Fruit fly (Drosophila melanogaster) whole organism, embryonic: ENCODE results near the gene Sec63.

ENCODE experiments used
- ATbp ChIP-seq: fragments of 200-800 bp; sonication (Bioruptor generic); optimal IDR thresholded peaks from 2 replicates; lab custom pipeline; 2017; ENCODE audit warnings: missing biosample characterization, mild to moderate bottlenecking, missing genetic modification characterization, missing genetic modification reagents
- CG1024 ChIP-seq: fragments of 200-800 bp; sonication (Bioruptor generic); IDR thresholded peaks from 2 replicates; pipeline ENCODE4 v1.3.6; 2022; ENCODE audit warnings: missing biosample characterization, missing genetic modification characterization
- CG10274 ChIP-seq: fragments of 200-800 bp; sonication (Bioruptor generic); optimal IDR thresholded peaks from 3 replicates; lab custom pipeline; 2017; ENCODE audit warnings: missing biosample characterization, mild to moderate bottlenecking, missing genetic modification characterization
- CG10959 ChIP-seq: fragments of 200-800 bp; sonication (Bioruptor generic); IDR thresholded peaks from 2 replicates; pipeline ENCODE4 v1.3.6; 2022; ENCODE audit warnings: missing biosample characterization, missing genetic modification characterization
- CG12104 ChIP-seq: fragments of 200-800 bp; sonication (Bioruptor generic); optimal IDR thresholded peaks from 3 replicates; lab custom pipeline; 2016; ENCODE audit warnings: missing biosample characterization, missing genetic modification characterization
- CG12299 ChIP-seq: fragments of 200-800 bp; sonication (Bioruptor generic); optimal IDR thresholded peaks from 2 replicates; lab custom pipeline; 2018; ENCODE audit warnings: missing biosample characterization, mild to moderate bottlenecking, missing genetic modification characterization
- CG1602 ChIP-seq: fragments of 200-800 bp; sonication (Bioruptor generic); optimal IDR thresholded peaks from 3 replicates; lab custom pipeline; 2016; ENCODE audit warnings: missing biosample characterization, missing genetic modification characterization
- CG1647 ChIP-seq: fragments of 200-800 bp; sonication (Bioruptor generic); optimal IDR thresholded peaks from 3 replicates; lab custom pipeline; 2016; ENCODE audit warnings: missing biosample characterization, missing genetic modification characterization
- CG16863 ChIP-seq: fragments of 200-800 bp; sonication (Bioruptor generic); optimal IDR thresholded peaks from 3 replicates; lab custom pipeline; 2016; ENCODE audit warnings: missing biosample characterization, missing genetic modification characterization
- CG17359 ChIP-seq: fragments of 200-800 bp; sonication (Bioruptor generic); optimal IDR thresholded peaks from 3 replicates; lab custom pipeline; 2018; ENCODE audit warnings: missing biosample characterization, mild to moderate bottlenecking, missing genetic modification characterization, moderate library complexity
- CG2120 ChIP-seq: fragments of 200-800 bp; sonication (Bioruptor generic); optimal IDR thresholded peaks from 3 replicates; lab custom pipeline; 2016; ENCODE audit warnings: missing biosample characterization, missing genetic modification characterization
- CG6791 ChIP-seq: fragments of 200-800 bp; sonication (Bioruptor generic); IDR thresholded peaks from 3 replicates; pipeline ENCODE4 v1.3.6; 2022; ENCODE audit warnings: missing biosample characterization, missing genetic modification characterization; ENCODE audit not compliant: partially characterized antibody
- CG8388 ChIP-seq: fragments of 200-800 bp; sonication (Bioruptor generic); optimal IDR thresholded peaks from 2 replicates; lab custom pipeline; 2019; ENCODE audit warnings: missing biosample characterization, mild to moderate bottlenecking, missing genetic modification characterization, moderate library complexity
- CG9215 ChIP-seq: fragments of 200-800 bp; sonication (Bioruptor generic); IDR thresholded peaks from 2 replicates; pipeline ENCODE4 v1.3.6; 2022; ENCODE audit warnings: missing biosample characterization, missing genetic modification characterization
- CG9876 ChIP-seq: fragments of 200-800 bp; sonication (Bioruptor generic); optimal IDR thresholded peaks from 2 replicates; lab custom pipeline; 2016; ENCODE audit warnings: missing biosample characterization, missing genetic modification characterization
- Dip2 ChIP-seq: fragments of 200-800 bp; sonication (Bioruptor generic); IDR thresholded peaks from 2 replicates; pipeline ENCODE4 v1.3.6; 2022; ENCODE audit warnings: missing biosample characterization, missing genetic modification characterization
- Ets65A ChIP-seq: fragments of 200-800 bp; sonication (Bioruptor generic); peaks from one replicate; lab custom pipeline; 2016; ENCODE audit warnings: missing biosample characterization, missing genetic modification characterization
- GATAe ChIP-seq: fragments of 200-800 bp; sonication (Bioruptor generic); conservative IDR thresholded peaks from 2 replicates; pipeline ENCODE4 v1.3.6; 2022; ENCODE audit warnings: missing biosample characterization, missing genetic modification characterization
- H2.0 ChIP-seq: fragments of 200-800 bp; sonication (Bioruptor generic); IDR thresholded peaks from 2 replicates; pipeline ENCODE4 v1.3.6; 2022; ENCODE audit warnings: missing biosample characterization, missing genetic modification characterization
- HLH4C ChIP-seq: fragments of 200-800 bp; sonication (Bioruptor generic); IDR thresholded peaks from 3 replicates; pipeline ENCODE4 v1.3.6; 2022; ENCODE audit warnings: missing biosample characterization, missing genetic modification characterization; ENCODE audit not compliant: partially characterized antibody
- Hmr ChIP-seq: fragments of 200-800 bp; sonication (Bioruptor generic); optimal IDR thresholded peaks from 3 replicates; lab custom pipeline; 2017; ENCODE audit warnings: mild to moderate bottlenecking, missing biosample characterization, missing genetic modification reagents, missing genetic modification characterization
- Kr ChIP-seq: fragments of 200-800 bp; sonication (Bioruptor generic); optimal IDR thresholded peaks from 2 replicates; lab custom pipeline; 2017; ENCODE audit warnings: missing biosample characterization, mild to moderate bottlenecking, missing genetic modification characterization
- MBD-R2 ChIP-seq: fragments of 200-800 bp; sonication (Bioruptor generic); IDR thresholded peaks from 2 replicates; pipeline ENCODE4 v1.3.6; 2022; ENCODE audit warnings: missing biosample characterization, missing genetic modification characterization
- MTF-1 ChIP-seq: fragments of 200-800 bp; sonication (Bioruptor generic); optimal IDR thresholded peaks from 2 replicates; lab custom pipeline; 2018; ENCODE audit warnings: missing biosample characterization, mild to moderate bottlenecking, missing genetic modification characterization, borderline replicate concordance
- NC2β ChIP-seq: fragments of 200-800 bp; sonication (Bioruptor generic); optimal IDR thresholded peaks from 2 replicates; lab custom pipeline; 2016; ENCODE audit warnings: missing biosample characterization, missing genetic modification characterization
- NK7.1 ChIP-seq: fragments of 200-800 bp; sonication (Bioruptor generic); optimal IDR thresholded peaks from 3 replicates; lab custom pipeline; 2016; ENCODE audit warnings: missing biosample characterization, missing genetic modification characterization
- Nf-YC ChIP-seq: fragments of 200-800 bp; optimal IDR thresholded peaks from 3 replicates; lab custom pipeline; 2019; ENCODE audit warnings: missing biosample characterization, mild to moderate bottlenecking, missing genetic modification characterization, moderate library complexity
- Side ChIP-seq: fragments of 200-800 bp; sonication (Bioruptor generic); optimal IDR thresholded peaks from 2 replicates; lab custom pipeline; 2016; ENCODE audit warnings: missing biosample characterization, missing genetic modification characterization
- Spps ChIP-seq: fragments of 200-800 bp; sonication (Bioruptor generic); optimal IDR thresholded peaks from 2 replicates; lab custom pipeline; 2018; ENCODE audit warnings: missing biosample characterization, mild to moderate bottlenecking, missing genetic modification characterization
- bigmax ChIP-seq: fragments of 200-800 bp; sonication (Bioruptor generic); optimal IDR thresholded peaks from 2 replicates; lab custom pipeline; 2018; ENCODE audit warnings: missing biosample characterization, mild to moderate bottlenecking, missing genetic modification characterization
- btn ChIP-seq: fragments of 200-800 bp; sonication (Bioruptor generic); optimal IDR thresholded peaks from 2 replicates; lab custom pipeline; 2016; ENCODE audit warnings: missing biosample characterization, missing genetic modification characterization
- chm ChIP-seq: fragments of 200-800 bp; sonication (Bioruptor generic); IDR thresholded peaks from 2 replicates; pipeline ENCODE4 v1.3.6; 2022; ENCODE audit warnings: missing biosample characterization, missing genetic modification characterization
- crc ChIP-seq: fragments of 200-800 bp; sonication (Bioruptor generic); optimal IDR thresholded peaks from 2 replicates; lab custom pipeline; 2016; ENCODE audit warnings: missing biosample characterization, missing genetic modification characterization
- dmrt99B ChIP-seq: fragments of 200-800 bp; sonication (Bioruptor generic); optimal IDR thresholded peaks from 2 replicates; lab custom pipeline; 2018; ENCODE audit warnings: missing biosample characterization, mild to moderate bottlenecking, missing genetic modification characterization, moderate library complexity
- emc ChIP-seq: fragments of 200-800 bp; sonication (Bioruptor generic); optimal IDR thresholded peaks from 2 replicates; lab custom pipeline; 2016; ENCODE audit warnings: missing biosample characterization, missing genetic modification characterization
- hb ChIP-seq: fragments of 200-800 bp; sonication (Bioruptor generic); IDR thresholded peaks from 3 replicates; pipeline ENCODE4 v1.3.6; 2022; ENCODE audit warnings: missing biosample characterization, missing genetic modification characterization; ENCODE audit not compliant: partially characterized antibody
- her ChIP-seq: fragments of 200-800 bp; sonication (Bioruptor generic); optimal IDR thresholded peaks from 2 replicates; lab custom pipeline; 2016; ENCODE audit warnings: missing biosample characterization, missing genetic modification characterization
- inv ChIP-seq: fragments of 200-800 bp; sonication (Bioruptor generic); IDR thresholded peaks from 2 replicates; pipeline ENCODE4 v1.3.6; 2022; ENCODE audit warnings: missing biosample characterization, missing genetic modification characterization; ENCODE audit not compliant: partially characterized antibody
- klu ChIP-seq: fragments of 200-800 bp; sonication (Bioruptor generic); IDR thresholded peaks from 2 replicates; pipeline ENCODE4 v1.3.6; 2022; ENCODE audit warnings: missing biosample characterization, missing genetic modification characterization
- lola ChIP-seq, 3 experiments: fragments of >200 bp in 2 of 3; fragments of 200-800 bp in 1 of 3; sonication (Bioruptor generic) in 1 of 3; optimal IDR thresholded peaks; 2 replicates each; lab custom pipeline; 2017 to 2019; ENCODE audit warnings: missing biosample characterization in 3 of 3, missing genetic modification characterization in 3 of 3, mild to moderate bottlenecking in 1 of 3, moderate library complexity in 1 of 3
- lov ChIP-seq, 2 experiments: fragments of 200-800 bp in 1 of 2; fragments of >200 bp in 1 of 2; sonication (Bioruptor generic) in 1 of 2; IDR thresholded peaks in 1 of 2; optimal IDR thresholded peaks in 1 of 2; 2 replicates in 1 of 2; 3 replicates in 1 of 2; pipeline versions ENCODE4 v1.3.6 to Lab custom; 2017 to 2022; ENCODE audit warnings: missing biosample characterization in 1 of 2, missing genetic modification characterization in 1 of 2
- mirr ChIP-seq: fragments of 200-800 bp; sonication (Bioruptor generic); optimal IDR thresholded peaks from 3 replicates; lab custom pipeline; 2018; ENCODE audit warnings: missing biosample characterization, mild to moderate bottlenecking, missing genetic modification characterization
- odd ChIP-seq: fragments of 200-800 bp; sonication (Bioruptor generic); optimal IDR thresholded peaks from 2 replicates; lab custom pipeline; 2017; ENCODE audit warnings: missing biosample characterization, mild to moderate bottlenecking, missing genetic modification characterization
- pb ChIP-seq: fragments of 200-800 bp; sonication (Bioruptor generic); optimal IDR thresholded peaks from 3 replicates; lab custom pipeline; 2016; ENCODE audit warnings: missing biosample characterization, missing genetic modification characterization
- repo ChIP-seq: fragments of 200-800 bp; sonication (Bioruptor generic); optimal IDR thresholded peaks from 2 replicates; lab custom pipeline; 2016; ENCODE audit warnings: missing biosample characterization, missing genetic modification characterization
- run ChIP-seq: fragments of 200-800 bp; sonication (Bioruptor generic); optimal IDR thresholded peaks from 3 replicates; lab custom pipeline; 2018; ENCODE audit warnings: missing biosample characterization, mild to moderate bottlenecking, missing genetic modification characterization
- so ChIP-seq: fragments of 200-800 bp; sonication (Bioruptor generic); IDR thresholded peaks from 3 replicates; pipeline ENCODE4 v1.3.6; 2022; ENCODE audit warnings: missing biosample characterization, missing genetic modification characterization
- sug ChIP-seq: fragments of 200-800 bp; optimal IDR thresholded peaks from 2 replicates; lab custom pipeline; 2019; ENCODE audit warnings: missing biosample characterization, mild to moderate bottlenecking, missing genetic modification characterization, moderate library complexity
- toy ChIP-seq: fragments of 200-800 bp; sonication (Bioruptor generic); IDR thresholded peaks from 2 replicates; pipeline ENCODE4 v1.3.6; 2022; ENCODE audit warnings: missing biosample characterization, missing genetic modification characterization
- tup ChIP-seq: fragments of 200-800 bp; sonication (Bioruptor generic); optimal IDR thresholded peaks from 2 replicates; lab custom pipeline; 2016; ENCODE audit warnings: missing biosample characterization, mild to moderate bottlenecking, missing genetic modification characterization, moderate library complexity

Sec63 gene

DNA sequence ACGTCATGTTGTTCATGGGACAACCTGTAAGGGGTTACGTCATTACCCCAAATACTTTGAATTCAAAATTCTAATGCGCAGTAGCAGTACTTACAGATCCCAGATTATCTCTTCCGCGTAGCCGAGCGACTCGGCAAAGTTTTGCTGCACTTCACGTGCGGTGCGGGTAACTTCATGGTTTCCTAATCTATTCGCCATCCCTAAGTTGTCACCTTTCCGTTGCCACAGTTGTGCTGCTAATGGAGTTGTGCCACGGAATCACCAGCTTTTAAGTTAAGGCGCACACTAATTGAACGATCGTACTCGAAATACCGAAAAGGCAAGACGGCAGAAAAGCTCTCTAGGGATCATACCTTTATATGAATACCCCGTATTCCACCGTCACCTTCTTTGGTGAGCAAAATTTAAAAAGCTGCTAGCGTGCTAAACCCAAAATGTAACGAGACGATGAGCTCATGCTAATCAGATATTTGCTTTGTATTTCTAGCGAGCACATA, 486 bp upstream of the Sec63 start, which contains the start of gene pst (continued):
- TF ChIP-seq CG12299 (tag; lab: Kevin White, UChicago) (no peak), NC2β (GFP tag; lab: Kevin White, UChicago) (peak; percentile 41), CG12104 (GFP tag; lab: Kevin White, UChicago) (no peak), pb (no peak), NK7.1 (no peak), run (no peak), Hmr (GFP tag; lab: Kevin White, UChicago) (peak; percentile 60), sug (tag; lab: Kevin White, UChicago) (peak; percentile 34), H2.0 (GFP tag; lab: Robert Waterston, UW) (0 out of 2 replicates have a peak, but pooled peaks have one; percentile 25), MTF-1 (GFP tag; lab: Kevin White, UChicago) (peak; percentile 17), CG10959 (no peak), CG10274 (GFP tag; lab: Kevin White, UChicago) (peak; percentile 37), Spps (tag; lab: Kevin White, UChicago) (no peak), odd (GFP tag; lab: Kevin White, UChicago) (peak; percentile 32), klu (GFP tag; lab: Robert Waterston, UW) (no peak), CG17359 (no peak)
- TF ChIP-seq, all 482 proteins: peak for 106

dm6 chr3L:7361095-7361522, 748 bp downstream of the Sec63 start:
- TF ChIP-seq tup (no peak), CG2120 (GFP tag; lab: Kevin White, UChicago) (no peak), hb (GFP tag; lab: Robert Waterston, UW) (no peak), GATAe (GFP tag; lab: Robert Waterston, UW) (no peak), CG8388 (no peak), Side (no peak), MBD-R2 (GFP tag; lab: Robert Waterston, UW) (no peak), crc (GFP tag; lab: Kevin White, UChicago) (no peak), CG1647 (no peak), Nf-YC (tag; lab: Kevin White, UChicago) (peak; percentile 82), lola (GFP tag; optimal IDR thresholded peaks at IDR 0.05; lab: Kevin White, UChicago) (no peak), her (GFP tag; lab: Kevin White, UChicago) (no peak), bigmax (no peak), btn (no peak), CG6791 (no peak), emc (GFP tag; lab: Kevin White, UChicago) (no peak), inv (GFP tag; lab: Robert Waterston, UW) (no peak), chm (GFP tag; lab: Robert Waterston, UW) (no peak), HLH4C (no peak), Dip2 (no peak), so (GFP tag; lab: Robert Waterston, UW) (no peak), dmrt99B (tag; lab: Kevin White, UChicago) (peak; percentile 32), repo (GFP tag; lab: Kevin White, UChicago) (no peak), CG17359 (peak; percentile 75), Ets65A (GFP tag; lab: Kevin White, UChicago) (no peak), ATbp (GFP tag; lab: Kevin White, UChicago) (no peak), CG1602 (GFP tag; lab: Kevin White, UChicago) (no peak), CG9876 (GFP tag; lab: Kevin White, UChicago) (no peak), toy (GFP tag; lab: Robert Waterston, UW) (no peak), mirr (peak; percentile 23), CG16863 (GFP tag; lab: Kevin White, UChicago) (no peak), CG1024 (GFP tag; lab: Robert Waterston, UW) (peak; percentile 46; the same call in 1 of the 2 replicates), CG9215 (GFP tag; lab: Robert Waterston, UW) (no peak), lov (optimal IDR thresholded peaks at IDR 0.05; lab: Kevin White, UChicago) (no peak), lov (GFP tag; IDR thresholded peaks at IDR 0.05; lab: Robert Waterston, UW) (0 out of 3 replicates have a peak, but pooled peaks have one; percentile 42), Kr (GFP tag; lab: Kevin White, UChicago) (no peak)
